Fruit fly (Drosophila melanogaster) whole organism, embryonic: ENCODE data around the gene Gr93a.

Experiments used
- Abd-B ChIP-seq: fragments of 200-800 bp; sonication (Bioruptor generic); optimal IDR thresholded peaks from 2 replicates; lab custom pipeline; 2018; ENCODE audit warnings: missing biosample characterization, mild to moderate bottlenecking, missing genetic modification characterization, moderate library complexity
- BEAF-32 ChIP-seq: fragments of 200-800 bp; sonication (Bioruptor generic); optimal IDR thresholded peaks from 3 replicates; lab custom pipeline; 2017; ENCODE audit warnings: missing biosample characterization, missing genetic modification characterization, mild to moderate bottlenecking, moderate library complexity, missing genetic modification reagents
- CG10462 ChIP-seq: fragments of 200-800 bp; sonication (Bioruptor generic); optimal IDR thresholded peaks from 2 replicates; lab custom pipeline; 2016; ENCODE audit warnings: missing biosample characterization, missing genetic modification characterization
- CG11085 ChIP-seq: fragments of 200-800 bp; sonication (Bioruptor generic); IDR thresholded peaks from 2 replicates; pipeline ENCODE4 v1.3.6; 2022; ENCODE audit warnings: missing biosample characterization, missing genetic modification characterization
- CG12071 ChIP-seq: fragments of 200-800 bp; sonication (Bioruptor generic); optimal IDR thresholded peaks from 3 replicates; lab custom pipeline; 2018; ENCODE audit warnings: missing biosample characterization, mild to moderate bottlenecking, missing genetic modification characterization
- CG12236 ChIP-seq: fragments of 200-800 bp; sonication (Bioruptor generic); optimal IDR thresholded peaks from 2 replicates; lab custom pipeline; 2016; ENCODE audit warnings: missing biosample characterization, missing genetic modification characterization
- CG1233 ChIP-seq: fragments of 200-800 bp; sonication (Bioruptor generic); optimal IDR thresholded peaks from 4 replicates; lab custom pipeline; 2018; ENCODE audit warnings: missing biosample characterization, mild to moderate bottlenecking, missing genetic modification characterization
- CG12659 ChIP-seq: fragments of 200-800 bp; sonication (Bioruptor generic); optimal IDR thresholded peaks from 3 replicates; lab custom pipeline; 2017; ENCODE audit warnings: mild to moderate bottlenecking, missing biosample characterization, missing genetic modification reagents, missing genetic modification characterization
- CG13296 ChIP-seq: fragments of 200-800 bp; sonication (Bioruptor generic); optimal IDR thresholded peaks from 3 replicates; lab custom pipeline; 2018; ENCODE audit warnings: missing biosample characterization, mild to moderate bottlenecking, missing genetic modification characterization
- CG15011 ChIP-seq: fragments of 200-800 bp; sonication (Bioruptor generic); optimal IDR thresholded peaks from 3 replicates; lab custom pipeline; 2018; ENCODE audit warnings: missing biosample characterization, mild to moderate bottlenecking, missing genetic modification characterization
- CG17385 ChIP-seq: fragments of 200-800 bp; sonication (Bioruptor generic); optimal IDR thresholded peaks from 3 replicates; lab custom pipeline; 2018; ENCODE audit warnings: missing biosample characterization, mild to moderate bottlenecking, missing genetic modification characterization
- CG17568 ChIP-seq: fragments of 200-800 bp; sonication (Bioruptor generic); optimal IDR thresholded peaks from 2 replicates; lab custom pipeline; 2018; ENCODE audit warnings: missing biosample characterization, mild to moderate bottlenecking, missing genetic modification characterization, moderate library complexity
- CG17912 ChIP-seq: fragments of 200-800 bp; sonication (Bioruptor generic); optimal IDR thresholded peaks from 2 replicates; lab custom pipeline; 2018; ENCODE audit warnings: missing biosample characterization, mild to moderate bottlenecking, missing genetic modification characterization
- CG2875 ChIP-seq: fragments of 200-800 bp; sonication (Bioruptor generic); optimal IDR thresholded peaks from 2 replicates; lab custom pipeline; 2017; ENCODE audit warnings: missing biosample characterization, mild to moderate bottlenecking, missing genetic modification characterization, missing genetic modification reagents
- CG34422 ChIP-seq: fragments of 200-800 bp; sonication (Bioruptor generic); IDR thresholded peaks from 3 replicates; pipeline ENCODE4 v1.3.6; 2022; ENCODE audit warnings: missing biosample characterization, missing genetic modification characterization
- CG3847 ChIP-seq: fragments of 200-800 bp; sonication (Bioruptor generic); IDR thresholded peaks from 2 replicates; pipeline ENCODE4 v1.3.6; 2022; ENCODE audit warnings: missing biosample characterization, missing genetic modification characterization
- CG6175 ChIP-seq: fragments of 200-800 bp; sonication (Bioruptor generic); IDR thresholded peaks from 3 replicates; pipeline ENCODE4 v1.3.6; 2022; ENCODE audit warnings: missing biosample characterization, missing genetic modification characterization
- Doc2 ChIP-seq: fragments of 200-800 bp; sonication (Bioruptor generic); IDR thresholded peaks from 2 replicates; pipeline ENCODE4 v1.3.6; 2022; ENCODE audit warnings: missing biosample characterization, missing genetic modification characterization
- Drgx ChIP-seq: fragments of 200-800 bp; sonication (Bioruptor generic); IDR thresholded peaks from 2 replicates; pipeline ENCODE4 v1.3.6; 2022; ENCODE audit warnings: missing biosample characterization, missing genetic modification characterization
- Fer3 ChIP-seq: fragments of 200-800 bp; sonication (Bioruptor generic); optimal IDR thresholded peaks from 2 replicates; lab custom pipeline; 2018; ENCODE audit warnings: missing biosample characterization, mild to moderate bottlenecking, missing genetic modification characterization, moderate library complexity
- HLH54F ChIP-seq: fragments of 200-800 bp; sonication (Bioruptor generic); optimal IDR thresholded peaks from 3 replicates; lab custom pipeline; 2016; ENCODE audit warnings: missing biosample characterization, missing genetic modification characterization
- HLHmδ ChIP-seq: fragments of 200-800 bp; sonication (Bioruptor generic); optimal IDR thresholded peaks from 2 replicates; lab custom pipeline; 2018; ENCODE audit warnings: missing biosample characterization, mild to moderate bottlenecking, missing genetic modification characterization, moderate library complexity
- Hmx ChIP-seq: fragments of 200-800 bp; sonication (Bioruptor generic); optimal IDR thresholded peaks from 2 replicates; lab custom pipeline; 2016; ENCODE audit warnings: missing biosample characterization, missing genetic modification characterization
- Hr3 ChIP-seq: fragments of 200-800 bp; sonication (Bioruptor generic); optimal IDR thresholded peaks from 3 replicates; lab custom pipeline; 2016; ENCODE audit warnings: missing biosample characterization, missing genetic modification characterization
- Mrtf ChIP-seq: fragments of 200-800 bp; sonication (Bioruptor generic); IDR thresholded peaks from 3 replicates; pipeline ENCODE4 v1.3.6; 2022; ENCODE audit warnings: missing biosample characterization, missing genetic modification characterization
- NC2α ChIP-seq: fragments of 200-800 bp; sonication (Bioruptor generic); optimal IDR thresholded peaks from 2 replicates; lab custom pipeline; 2016; ENCODE audit warnings: missing biosample characterization, missing genetic modification characterization
- NK7.1 ChIP-seq: fragments of 200-800 bp; sonication (Bioruptor generic); optimal IDR thresholded peaks from 3 replicates; lab custom pipeline; 2016; ENCODE audit warnings: missing biosample characterization, missing genetic modification characterization
- Nf-YA ChIP-seq: fragments of 200-800 bp; sonication (Bioruptor generic); IDR thresholded peaks from 2 replicates; pipeline ENCODE4 v1.3.6; 2022; ENCODE audit warnings: missing biosample characterization, missing genetic modification characterization
- Rfx ChIP-seq: fragments of 200-800 bp; sonication (Bioruptor generic); IDR thresholded peaks from 2 replicates; pipeline ENCODE4 v1.3.6; 2022; ENCODE audit warnings: missing biosample characterization, missing genetic modification characterization
- Sox102F ChIP-seq: fragments of 200-800 bp; sonication (Bioruptor generic); optimal IDR thresholded peaks from 2 replicates; lab custom pipeline; 2018; ENCODE audit warnings: missing biosample characterization, mild to moderate bottlenecking, missing genetic modification characterization, moderate library complexity
- Sry-β ChIP-seq: fragments of 200-800 bp; sonication (Bioruptor generic); optimal IDR thresholded peaks from 2 replicates; lab custom pipeline; 2018; ENCODE audit warnings: missing biosample characterization, mild to moderate bottlenecking, missing genetic modification characterization, moderate library complexity
- Vsx1 ChIP-seq: fragments of 200-800 bp; sonication (Bioruptor generic); optimal IDR thresholded peaks from 2 replicates; lab custom pipeline; 2017; ENCODE audit warnings: missing biosample characterization, mild to moderate bottlenecking, missing genetic modification characterization, missing genetic modification reagents
- YL-1 ChIP-seq: fragments of 200-800 bp; sonication (Bioruptor generic); optimal IDR thresholded peaks from 3 replicates; lab custom pipeline; 2017; ENCODE audit warnings: missing biosample characterization, mild to moderate bottlenecking, missing genetic modification characterization
- ash1 ChIP-seq: fragments of 200-800 bp; sonication (Bioruptor generic); optimal IDR thresholded peaks from 2 replicates; lab custom pipeline; 2018; ENCODE audit warnings: missing biosample characterization, mild to moderate bottlenecking, missing genetic modification characterization
- bab2 ChIP-seq: fragments of 200-800 bp; sonication (Bioruptor generic); optimal IDR thresholded peaks from 2 replicates; lab custom pipeline; 2016; ENCODE audit warnings: missing biosample characterization, missing genetic modification characterization
- bsh ChIP-seq, 2 experiments: fragments of 200-800 bp; sonication (Bioruptor generic); optimal IDR thresholded peaks; 2 replicates each; lab custom pipeline; 2017 to 2018; ENCODE audit warnings: mild to moderate bottlenecking in 2 of 2, missing biosample characterization in 2 of 2, missing genetic modification characterization in 2 of 2, moderate library complexity in 1 of 2
- en ChIP-seq: fragments of 200-800 bp; sonication (Bioruptor generic); optimal IDR thresholded peaks from 2 replicates; lab custom pipeline; 2016; ENCODE audit warnings: missing biosample characterization, missing genetic modification characterization
- hth ChIP-seq: fragments of >200 bp; optimal IDR thresholded peaks from 2 replicates; lab custom pipeline; 2017; ENCODE audit warnings: inconsistent platforms
- jing ChIP-seq: fragments of 200-800 bp; sonication (Bioruptor generic); optimal IDR thresholded peaks from 2 replicates; lab custom pipeline; 2018; ENCODE audit warnings: missing biosample characterization, mild to moderate bottlenecking, missing genetic modification characterization
- kay ChIP-seq: fragments of 200-800 bp; sonication (Bioruptor generic); optimal IDR thresholded peaks from 2 replicates; lab custom pipeline; 2016; ENCODE audit warnings: missing biosample characterization, missing genetic modification characterization
- kni ChIP-seq: fragments of 200-800 bp; sonication (Bioruptor generic); optimal IDR thresholded peaks from 3 replicates; lab custom pipeline; 2017; ENCODE audit warnings: mild to moderate bottlenecking, missing biosample characterization, missing genetic modification reagents, missing genetic modification characterization
- nom ChIP-seq: fragments of 200-800 bp; sonication (Bioruptor generic); optimal IDR thresholded peaks from 2 replicates; lab custom pipeline; 2017; ENCODE audit warnings: missing biosample characterization, missing genetic modification characterization, mild to moderate bottlenecking, moderate library complexity, missing genetic modification reagents
- otp ChIP-seq: fragments of 200-800 bp; sonication (Bioruptor generic); IDR thresholded peaks from 3 replicates; pipeline ENCODE4, ENCODE4 v1.3.6; 2022; ENCODE audit warnings: missing biosample characterization, missing genetic modification characterization
- phol ChIP-seq: fragments of 200-800 bp; sonication (Bioruptor generic); optimal IDR thresholded peaks from 3 replicates; lab custom pipeline; 2018; ENCODE audit warnings: missing biosample characterization, mild to moderate bottlenecking, missing genetic modification characterization, moderate library complexity
- pnt ChIP-seq: fragments of 200-800 bp; sonication (Bioruptor generic); optimal IDR thresholded peaks from 3 replicates; lab custom pipeline; 2016; ENCODE audit warnings: missing biosample characterization, missing genetic modification characterization
- pzg ChIP-seq: fragments of 200-800 bp; sonication (Bioruptor generic); optimal IDR thresholded peaks from 3 replicates; lab custom pipeline; 2018; ENCODE audit warnings: missing biosample characterization, mild to moderate bottlenecking, missing genetic modification characterization, moderate library complexity
- slp2 ChIP-seq: fragments of 200-800 bp; sonication (Bioruptor generic); optimal IDR thresholded peaks from 2 replicates; lab custom pipeline; 2016; ENCODE audit warnings: missing biosample characterization, missing genetic modification characterization
- sqz ChIP-seq: fragments of 200-800 bp; sonication (Bioruptor generic); optimal IDR thresholded peaks from 3 replicates; lab custom pipeline; 2018; ENCODE audit warnings: missing biosample characterization, mild to moderate bottlenecking, missing genetic modification characterization
- sr ChIP-seq: fragments of 200-800 bp; sonication (Bioruptor generic); IDR thresholded peaks from 3 replicates; pipeline ENCODE4 v1.3.6; 2022; ENCODE audit warnings: missing biosample characterization, missing genetic modification characterization
- tio ChIP-seq: fragments of 200-800 bp; sonication (Bioruptor generic); optimal IDR thresholded peaks from 2 replicates; lab custom pipeline; 2017; ENCODE audit warnings: missing biosample characterization, missing genetic modification characterization, inconsistent platforms
- wdn ChIP-seq: fragments of 200-800 bp; sonication (Bioruptor generic); IDR thresholded peaks from 2 replicates; pipeline ENCODE4 v1.3.6; 2022; ENCODE audit warnings: missing biosample characterization, missing genetic modification characterization

The Gr93a gene

DNA sequence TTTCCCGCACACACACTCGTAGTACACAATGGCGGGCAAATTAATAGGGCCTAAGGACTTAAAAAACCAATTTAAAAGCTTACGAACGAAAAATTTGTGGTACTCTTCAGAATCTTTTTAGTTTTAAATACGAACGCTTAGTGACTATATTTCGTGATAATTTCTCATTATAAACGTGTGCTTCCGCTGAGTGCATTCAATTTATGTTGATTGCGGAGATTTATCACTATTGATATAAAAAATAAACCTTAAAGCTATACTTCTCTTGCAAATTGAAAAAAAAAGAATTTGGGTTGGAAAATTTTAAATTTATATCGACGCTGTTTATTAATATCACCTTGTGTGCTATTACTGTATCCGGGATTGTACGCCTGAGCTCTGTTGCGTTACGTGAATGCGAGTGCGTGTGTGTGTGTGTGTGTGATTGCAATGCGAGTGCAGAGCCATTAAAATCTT, 16.7 kb downstream of the Gr93a start:
- peak; percentile 59 for TF ChIP-seq CG2875
- TF ChIP-seq Drgx (GFP tag; lab: Robert Waterston, UW), result peak; percentile 89
- no peak for TF ChIP-seq Nf-YA (GFP tag; lab: Robert Waterston, UW)
- TF ChIP-seq CG13296 (GFP tag; lab: Kevin White, UChicago), result peak; percentile 44
- TF ChIP-seq pnt (GFP tag; lab: Kevin White, UChicago), result peak; percentile 61
- TF ChIP-seq BEAF-32, result no peak
- peak; percentile 52 for TF ChIP-seq bab2
- TF ChIP-seq CG17385, result peak; percentile 65
- peak; percentile 49 for TF ChIP-seq slp2 (GFP tag; lab: Kevin White, UChicago)
- no peak for TF ChIP-seq CG11085
- TF ChIP-seq HLHmδ (GFP tag; lab: Kevin White, UChicago), result no peak
- peak; percentile 32 for TF ChIP-seq HLH54F (GFP tag; lab: Kevin White, UChicago)
- TF ChIP-seq CG6175, result no peak
- TF ChIP-seq NK7.1, result peak; percentile 29
- TF ChIP-seq Mrtf (GFP tag; lab: Robert Waterston, UW), result no peak
- peak; percentile 56 for TF ChIP-seq Hr3 (GFP tag; lab: Kevin White, UChicago)
- no peak for TF ChIP-seq kay (GFP tag; lab: Kevin White, UChicago)
- peak; percentile 65 for TF ChIP-seq Sox102F
- no peak for TF ChIP-seq otp (GFP tag; lab: Robert Waterston, UW)
- TF ChIP-seq CG34422 (GFP tag; lab: Robert Waterston, UW), result peak; percentile 44; the same call in 2 of the 3 replicates
- TF ChIP-seq kni (GFP tag; lab: Kevin White, UChicago), result peak; percentile 3
- no peak for TF ChIP-seq sr (GFP tag; lab: Robert Waterston, UW)
- TF ChIP-seq jing (GFP tag; lab: Kevin White, UChicago), result peak; percentile 1
- TF ChIP-seq CG12659 (GFP tag; lab: Kevin White, UChicago), result peak; percentile 69
- peak; percentile 90 for TF ChIP-seq nom (GFP tag; lab: Kevin White, UChicago)
- peak; percentile 19 for TF ChIP-seq CG12236 (GFP tag; lab: Kevin White, UChicago)
- TF ChIP-seq Doc2 (GFP tag; lab: Robert Waterston, UW), result no peak
- TF ChIP-seq Vsx1 (GFP tag; lab: Kevin White, UChicago), result peak; percentile 50
- peak; percentile 20; the same call in 1 of the 2 replicates for TF ChIP-seq CG3847
- TF ChIP-seq Fer3 (tag; lab: Kevin White, UChicago), result peak; percentile 33
- peak; percentile 14 for TF ChIP-seq Sry-β (GFP tag; lab: Kevin White, UChicago)
- TF ChIP-seq pzg (GFP tag; lab: Kevin White, UChicago), result no peak
- peak; percentile 76 for TF ChIP-seq CG1233
- TF ChIP-seq NC2α (GFP tag; lab: Kevin White, UChicago), result peak; percentile 7
- TF ChIP-seq phol (tag; lab: Kevin White, UChicago), result peak; percentile 84
- peak; percentile 8 for TF ChIP-seq CG12071
- TF ChIP-seq en (GFP tag; lab: Kevin White, UChicago), result peak; percentile 54
- no peak for TF ChIP-seq wdn (GFP tag; lab: Robert Waterston, UW)
- no peak; the same call in 1 of the 2 replicates for TF ChIP-seq Rfx (GFP tag; lab: Robert Waterston, UW)
- TF ChIP-seq CG15011 (GFP tag; lab: Kevin White, UChicago), result peak; percentile 63
- no peak for TF ChIP-seq YL-1
- TF ChIP-seq Hmx (GFP tag; lab: Kevin White, UChicago), result peak; percentile 36
- peak; percentile 60 to 88 for TF ChIP-seq bsh (GFP tag; optimal IDR thresholded peaks at IDR 0.05; lab: Kevin White, UChicago)
- TF ChIP-seq hth (lab: Kevin White, UChicago), result no peak
- TF ChIP-seq tio (GFP tag; lab: Kevin White, UChicago), result peak; percentile 80
- TF ChIP-seq CG10462, result peak; percentile 8
- TF ChIP-seq sqz (GFP tag; lab: Kevin White, UChicago), result peak; percentile 59
- peak; percentile 26 for TF ChIP-seq CG17568
- TF ChIP-seq CG17912 (GFP tag; lab: Kevin White, UChicago), result no peak
- TF ChIP-seq ash1, result no peak
- peak; percentile 35 for TF ChIP-seq Abd-B (GFP tag; lab: Kevin White, UChicago)
